Worm (Caenorhabditis elegans) whole organism, L3 larva: ENCODE measurements around the gene ehbp-1.

Experiments
- R02D3.7 ChIP-seq: fragments of 150-350 bp; optimal IDR thresholded peaks from 2 replicates; lab custom pipeline; 2014; ENCODE audit warnings: missing biosample characterization, missing genetic modification characterization
- nhr-11 ChIP-seq: fragments of 150-350 bp; optimal IDR thresholded peaks from 2 replicates; lab custom pipeline; 2014; ENCODE audit warnings: missing biosample characterization, missing genetic modification characterization
- nhr-12 ChIP-seq: fragments of 150-350 bp; optimal IDR thresholded peaks from 2 replicates; lab custom pipeline; 2014; ENCODE audit warnings: missing biosample characterization, missing genetic modification characterization
- unc-39 ChIP-seq: sonication (generic microtip); optimal IDR thresholded peaks from 4 replicates; lab custom pipeline; 2017; ENCODE audit warnings: missing biosample characterization, missing genetic modification characterization
- unc-62 ChIP-seq: fragments of 150-350 bp; sonication (generic microtip); optimal IDR thresholded peaks from 4 replicates; lab custom pipeline; 2014; ENCODE audit warnings: missing biosample characterization, missing genetic modification reagents, missing genetic modification characterization
- zag-1 ChIP-seq: fragments of 150-350 bp; optimal IDR thresholded peaks from 2 replicates; lab custom pipeline; 2014; ENCODE audit warnings: missing biosample characterization, missing genetic modification characterization
- ztf-11 ChIP-seq: fragments of 150-350 bp; optimal IDR thresholded peaks from 2 replicates; lab custom pipeline; 2014; ENCODE audit warnings: missing biosample characterization, missing genetic modification characterization

DNA sequence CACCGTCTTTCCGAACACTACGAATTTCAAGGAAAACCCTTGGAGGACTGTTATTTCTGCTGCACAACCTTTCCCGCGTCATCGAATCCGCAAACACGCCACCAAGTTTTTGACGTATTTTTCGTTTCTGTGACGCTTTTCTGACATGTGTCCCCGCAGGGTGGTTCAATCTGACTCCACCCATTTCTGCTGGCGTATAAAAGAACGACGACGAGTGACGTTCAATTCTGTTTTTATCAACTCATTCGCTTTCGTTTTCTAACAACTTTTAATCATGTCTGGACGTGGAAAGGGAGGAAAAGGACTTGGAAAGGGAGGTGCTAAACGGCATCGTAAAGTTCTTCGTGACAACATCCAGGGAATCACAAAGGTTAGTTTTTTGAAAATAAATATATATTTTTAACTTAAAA, 3.6 kb upstream of the ehbp-1 start, which contains the start of gene his-37:
- TF ChIP-seq nhr-12 (tag; lab: Kevin White, UChicago) = no peak
- peak; percentile 86 for TF ChIP-seq zag-1 (tag; lab: Kevin White, UChicago)
- TF ChIP-seq R02D3.7 (tag; lab: Kevin White, UChicago) = peak; percentile 89
- TF ChIP-seq unc-39 (tag; lab: Kevin White, UChicago) = no peak
- peak; percentile 40 for TF ChIP-seq ztf-11 (tag; lab: Kevin White, UChicago)
- TF ChIP-seq unc-62 (GFP tag; lab: Kevin White, UChicago) = peak; percentile 97
- TF ChIP-seq nhr-11 = peak; percentile 99
